Worm (Caenorhabditis elegans): ENCODE results near the gene C29F7.10.

The C29F7.10 gene

ce11 chrX:13401783-13402182 lies 29.5 kb downstream of the C29F7.10 start, which contains the start of gene F02C12.1:
TSS of gene F02C12.1 (plus strand) at chrX:13402083.
- no peak for TF ChIP-seq nhr-90 (tag; optimal IDR thresholded peaks at IDR 0.05)
- TF ChIP-seq Y56A3A.18 (GFP tag; IDR thresholded peaks at IDR 0.05) = no peak
- TF ChIP-seq rpc-1 (optimal IDR thresholded peaks at IDR 0.05) = no peak
- no peak for TF ChIP-seq rpc-1 (tag; optimal IDR thresholded peaks at IDR 0.05)
- no peak for TF ChIP-seq madf-8 (GFP tag; conservative IDR thresholded peaks at IDR 0.05)
- no peak for TF ChIP-seq lin-26 (GFP tag; IDR thresholded peaks at IDR 0.05)
- no peak for TF ChIP-seq nhr-179 (tag; optimal IDR thresholded peaks at IDR 0.05)
- TF ChIP-seq cebp-2 (GFP tag; IDR thresholded peaks at IDR 0.05) = no peak
- TF ChIP-seq rcor-1 (GFP tag; IDR thresholded peaks at IDR 0.05) = no peak
- TF ChIP-seq lir-1 (GFP tag; conservative IDR thresholded peaks at IDR 0.05) = no peak
- TF ChIP-seq lin-54 (GFP tag; optimal IDR thresholded peaks at IDR 0.05) = no peak
- TF ChIP-seq F37B4.10 (GFP tag; IDR thresholded peaks at IDR 0.05) = no peak
- TF ChIP-seq ztf-22 (GFP tag; optimal IDR thresholded peaks at IDR 0.05) = no peak
- no peak for TF ChIP-seq dox-1 (GFP tag; IDR thresholded peaks at IDR 0.05)
- TF ChIP-seq sdz-38 (tag; optimal IDR thresholded peaks at IDR 0.05) = no peak
- TF ChIP-seq B0261.1 (tag; optimal IDR thresholded peaks at IDR 0.05) = no peak

ce11 chrX:13401311-13401710 lies 30.0 kb downstream of the C29F7.10 start:
- TF ChIP-seq cebp-1 (GFP tag; IDR thresholded peaks at IDR 0.05) = peak; percentile 75
- peak; percentile 81 for TF ChIP-seq cebp-1 (tag; optimal IDR thresholded peaks at IDR 0.05)
- TF ChIP-seq nhr-80 (tag; optimal IDR thresholded peaks at IDR 0.05) = peak; percentile 71
- no peak for TF ChIP-seq ceh-58 (GFP tag; IDR thresholded peaks at IDR 0.05)
- TF ChIP-seq dox-1 (GFP tag; IDR thresholded peaks at IDR 0.05) = 0 out of 2 replicates have a peak, but pooled peaks have one; percentile 6
- TF ChIP-seq fkh-3 (tag; optimal IDR thresholded peaks at IDR 0.05) = no peak
- TF ChIP-seq F57C9.4 (tag; optimal IDR thresholded peaks at IDR 0.05) = no peak

ce11 chrX:13399221-13399620 lies 32.1 kb downstream of the C29F7.10 start, which contains the start of gene F02C12.2:
TSS of gene F02C12.2 (minus strand) at chrX:13399321.
- TF ChIP-seq F37B4.10 (GFP tag; IDR thresholded peaks at IDR 0.05) (no peak), efl-1 (GFP tag; optimal IDR thresholded peaks at IDR 0.05) (no peak)

DNA sequence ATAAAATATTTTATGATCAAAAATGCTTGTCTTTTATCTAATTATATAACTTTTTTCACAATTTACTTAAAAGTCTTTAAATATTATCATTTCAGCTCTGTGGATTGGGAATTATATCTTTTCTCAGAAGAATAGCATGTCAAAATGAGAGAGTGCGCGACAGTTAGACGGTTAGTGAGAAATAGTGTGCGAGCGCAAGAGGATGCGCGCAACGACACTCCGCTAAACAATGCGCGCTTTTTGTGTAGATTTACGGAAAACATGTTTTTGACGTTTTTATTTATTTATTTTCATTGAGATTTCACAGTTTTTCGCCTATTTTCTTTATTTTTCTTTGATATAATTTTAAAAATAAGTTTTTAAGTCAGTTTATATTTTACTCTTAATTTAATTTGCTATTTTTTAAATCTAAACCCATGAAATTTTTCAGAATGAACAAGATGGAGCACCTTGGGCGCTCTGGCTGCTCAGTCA lies 34.7 kb downstream of the C29F7.10 start, which contains the start of gene F02C12.3:
TSS of gene F02C12.3 (plus strand) at position 424 of the 474 bp plus-strand sequence.
- TF ChIP-seq hmg-1.2 (GFP tag; IDR thresholded peaks at IDR 0.05) (peak; percentile 98), C06A6.2 (GFP tag; conservative IDR thresholded peaks at IDR 0.05) (no peak), ZK185.1 (tag; optimal IDR thresholded peaks at IDR 0.05; ENCODE audit: poor library complexity, severe bottlenecking) (peak; percentile 30), mcd-1 (GFP tag; IDR thresholded peaks at IDR 0.05) (peak; percentile 50; the same call in 1 of the 2 replicates), madf-6 (GFP tag; IDR thresholded peaks at IDR 0.05) (no peak), rcor-1 (GFP tag; IDR thresholded peaks at IDR 0.05) (0 out of 2 replicates have a peak, but pooled peaks have one; percentile 6), hsf-1 (GFP tag; IDR thresholded peaks at IDR 0.05) (no peak), lin-40 (tag; optimal IDR thresholded peaks at IDR 0.05) (peak; percentile 80), attf-3 (GFP tag; conservative IDR thresholded peaks at IDR 0.05) (peak; percentile 99), let-607 (tag; optimal IDR thresholded peaks at IDR 0.05) (peak in 1 of 2 experiments; percentile 23), B0261.1 (tag; optimal IDR thresholded peaks at IDR 0.05) (peak; percentile 7), snpc-4 (GFP tag; optimal IDR thresholded peaks at IDR 0.05) (no peak), snpc-4 (tag; optimal IDR thresholded peaks at IDR 0.05) (peak in 1 of 4 experiments; percentile 1)

Measured in whole organism, young adult.